Fruit fly (Drosophila melanogaster): ENCODE results near the gene Dyrk2.

DNA sequence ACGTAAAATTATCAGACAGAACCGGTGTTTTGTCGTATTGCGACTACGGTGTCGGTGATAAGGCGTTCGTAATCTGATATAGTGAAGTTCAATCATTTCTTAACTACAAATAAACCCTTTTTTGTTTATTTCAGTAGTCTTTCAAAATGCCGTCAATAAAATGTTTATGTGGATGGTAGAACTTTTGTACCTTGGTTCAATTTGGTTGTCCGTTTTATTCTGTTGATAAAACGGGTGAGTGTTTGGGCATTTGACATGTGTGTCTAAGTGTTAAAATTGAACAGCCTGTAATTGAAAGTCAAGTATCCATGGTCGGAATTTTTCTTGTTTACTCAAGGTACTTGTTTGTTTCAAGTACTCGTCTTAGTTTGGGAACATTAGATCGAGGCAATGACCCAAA is 3.4 kb downstream of the Dyrk2 start:
- TF ChIP-seq lola (GFP tag; optimal IDR thresholded peaks at IDR 0.05) (no peak), Vsx2 (GFP tag; optimal IDR thresholded peaks at IDR 0.05; ENCODE audit: partially characterized antibody) (no peak), psq (GFP tag; optimal IDR thresholded peaks at IDR 0.05) (no peak), Myc (optimal IDR thresholded peaks at IDR 0.05) (no peak), usp (GFP tag; optimal IDR thresholded peaks at IDR 0.05) (no peak), sv (GFP tag; optimal IDR thresholded peaks at IDR 0.05) (no peak), jim (GFP tag; optimal IDR thresholded peaks at IDR 0.05) (no peak), Dfd (GFP tag; optimal IDR thresholded peaks at IDR 0.05) (no peak), Mio (GFP tag; optimal IDR thresholded peaks at IDR 0.05) (no peak), Hnf4 (GFP tag; optimal IDR thresholded peaks at IDR 0.05) (no peak), pan (optimal IDR thresholded peaks at IDR 0.05) (no peak), br (GFP tag; optimal IDR thresholded peaks at IDR 0.05) (no peak), HLH106 (tag; optimal IDR thresholded peaks at IDR 0.05) (no peak)
